Worm (Caenorhabditis elegans) whole organism, L4 larva: ENCODE results near the gene arrd-24.

Experiments
- D1046.2 ChIP-seq: fragments of 200-800 bp; sonication (Bioruptor generic); IDR thresholded peaks from 2 replicates; pipeline ENCODE4 v1.3.6; 2022; ENCODE audit warnings: missing genetic modification characterization, missing compliant biosample characterization
- F44E2.7 ChIP-seq: fragments of 200-800 bp; sonication (Bioruptor generic); IDR thresholded peaks from 2 replicates; pipeline ENCODE4 v2.1.2; 2022; ENCODE audit warnings: missing genetic modification characterization, missing compliant biosample characterization
- F49E8.2 ChIP-seq: sonication (generic microtip); optimal IDR thresholded peaks from 2 replicates; lab custom pipeline; 2016; ENCODE audit warnings: missing compliant biosample characterization, mild to moderate bottlenecking, missing genetic modification characterization, borderline replicate concordance
- R02D3.7 ChIP-seq: fragments of 150-350 bp; sonication (generic microtip); optimal IDR thresholded peaks from 3 replicates; lab custom pipeline; 2014; ENCODE audit warnings: missing biosample characterization, missing genetic modification characterization
- Y75B8A.6 ChIP-seq: fragments of 200-800 bp; sonication (Bioruptor generic); IDR thresholded peaks from 2 replicates; pipeline ENCODE4 v1.3.6; 2022; ENCODE audit warnings: missing genetic modification reagents, missing genetic modification characterization, missing compliant biosample characterization
- aly-2 ChIP-seq: sonication (generic microtip); optimal IDR thresholded peaks from 2 replicates; lab custom pipeline; 2018; ENCODE audit warnings: missing biosample characterization, missing genetic modification characterization
- ceh-20 ChIP-seq: fragments of 200-800 bp; sonication (Bioruptor generic); IDR thresholded peaks from 2 replicates; pipeline ENCODE4 v1.3.6; 2022; ENCODE audit warnings: missing genetic modification reagents, missing genetic modification characterization, missing compliant biosample characterization
- ceh-28 ChIP-seq: fragments of 150-350 bp; optimal IDR thresholded peaks from 2 replicates; lab custom pipeline; 2014; ENCODE audit warnings: missing biosample characterization, missing genetic modification reagents, missing genetic modification characterization
- ceh-62 ChIP-seq: sonication (generic microtip); optimal IDR thresholded peaks from 2 replicates; lab custom pipeline; 2017; ENCODE audit warnings: missing biosample characterization, missing genetic modification characterization
- ces-1 ChIP-seq: fragments of 150-350 bp; sonication (generic microtip); optimal IDR thresholded peaks from 4 replicates; lab custom pipeline; 2014; ENCODE audit warnings: missing biosample characterization, missing genetic modification reagents, missing genetic modification characterization
- daf-16 ChIP-seq, 3 experiments: sonication (generic microtip); optimal IDR thresholded peaks; 2 replicates each; lab custom pipeline; 2016 to 2017; ENCODE audit warnings: missing genetic modification characterization in 3 of 3, missing genetic modification reagents in 3 of 3, mild to moderate bottlenecking in 2 of 3, missing compliant biosample characterization in 2 of 3, missing biosample characterization in 1 of 3, moderate library complexity in 1 of 3
- daf-19 ChIP-seq: fragments of 200-800 bp; sonication (Bioruptor generic); conservative IDR thresholded peaks from 2 replicates; pipeline ENCODE4 v1.3.6; 2022; ENCODE audit warnings: missing genetic modification characterization, missing compliant biosample characterization
- dve-1 ChIP-seq: sonication (generic microtip); optimal IDR thresholded peaks from 2 replicates; lab custom pipeline; 2017; ENCODE audit warnings: antibody characterized with exemption, mild to moderate bottlenecking, missing genetic modification characterization, missing compliant biosample characterization; ENCODE audit not compliant: insufficient read depth
- egl-43 ChIP-seq: fragments of 200-800 bp; sonication (Bioruptor generic); IDR thresholded peaks from 2 replicates; pipeline ENCODE4 v1.3.6; 2022; ENCODE audit warnings: missing genetic modification reagents, missing genetic modification characterization, missing compliant biosample characterization
- hlh-30 ChIP-seq: sonication (generic microtip); optimal IDR thresholded peaks from 2 replicates; lab custom pipeline; 2017; ENCODE audit warnings: antibody characterized with exemption, mild to moderate bottlenecking, missing genetic modification characterization, missing compliant biosample characterization; ENCODE audit not compliant: insufficient read depth
- hmg-1.1 ChIP-seq: fragments of 200-800 bp; sonication (Bioruptor generic); IDR thresholded peaks from 2 replicates; pipeline ENCODE4 v1.3.6; 2022; ENCODE audit warnings: missing genetic modification reagents, missing genetic modification characterization, missing compliant biosample characterization
- lim-7 ChIP-seq: fragments of 200-800 bp; sonication (Bioruptor generic); IDR thresholded peaks from 2 replicates; pipeline ENCODE4 v1.3.6; 2022; ENCODE audit warnings: missing genetic modification characterization, missing compliant biosample characterization
- lin-1 ChIP-seq: fragments of 200-800 bp; sonication (Bioruptor generic); IDR thresholded peaks from 2 replicates; pipeline ENCODE4 v1.3.6; 2022; ENCODE audit warnings: missing genetic modification reagents, missing genetic modification characterization, missing compliant biosample characterization
- lin-13 ChIP-seq: fragments of 150-350 bp; optimal IDR thresholded peaks from 2 replicates; lab custom pipeline; 2014; ENCODE audit warnings: missing biosample characterization, missing genetic modification reagents, missing genetic modification characterization
- lin-39 ChIP-seq: fragments of 150-350 bp; optimal IDR thresholded peaks from 2 replicates; lab custom pipeline; 2014; ENCODE audit warnings: missing biosample characterization, missing genetic modification reagents, missing genetic modification characterization
- lsy-2 ChIP-seq, 2 experiments: fragments of 150-350 bp in 1 of 2; sonication (generic microtip) in 1 of 2; optimal IDR thresholded peaks; 2 replicates each; lab custom pipeline; 2014 to 2017; ENCODE audit warnings: missing biosample characterization in 2 of 2, missing genetic modification characterization in 2 of 2
- madf-5 ChIP-seq, 2 experiments: fragments of 200-800 bp; sonication (Bioruptor generic); IDR thresholded peaks; 2 replicates each; pipeline ENCODE4 v1.3.6; 2022; ENCODE audit warnings: missing compliant biosample characterization in 2 of 2, missing genetic modification characterization in 2 of 2
- mes-2 ChIP-seq: sonication (generic microtip); optimal IDR thresholded peaks from 2 replicates; lab custom pipeline; 2016; ENCODE audit warnings: missing genotype, mild to moderate bottlenecking, missing genetic modification characterization, missing compliant biosample characterization; ENCODE audit not compliant: poor library complexity, severe bottlenecking
- mxl-2 ChIP-seq: fragments of 200-800 bp; sonication (Bioruptor generic); conservative IDR thresholded peaks from 2 replicates; pipeline ENCODE4 v1.3.6; 2022; ENCODE audit warnings: missing genetic modification reagents, missing genetic modification characterization, missing compliant biosample characterization
- pha-4 ChIP-seq, 2 experiments: fragments of 150-350 bp in 1 of 2; fragments of 200-800 bp in 1 of 2; sonication (Bioruptor generic) in 1 of 2; IDR thresholded peaks in 1 of 2; optimal IDR thresholded peaks in 1 of 2; 2 replicates each; pipeline versions ENCODE4 v1.3.6 to Lab custom; 2014 to 2022; ENCODE audit warnings: missing genetic modification characterization in 2 of 2, missing genetic modification reagents in 2 of 2, missing biosample characterization in 1 of 2, missing compliant biosample characterization in 1 of 2
- php-3 ChIP-seq: fragments of 200-800 bp; sonication (Bioruptor generic); IDR thresholded peaks from 2 replicates; pipeline ENCODE4 v1.3.6; 2022; ENCODE audit warnings: missing genetic modification reagents, missing genetic modification characterization, missing compliant biosample characterization
- pqm-1 ChIP-seq: sonication (generic microtip); optimal IDR thresholded peaks from 2 replicates; lab custom pipeline; 2017; ENCODE audit warnings: missing biosample characterization, missing genetic modification characterization
- rbr-2 ChIP-seq: sonication (generic microtip); optimal IDR thresholded peaks from 2 replicates; lab custom pipeline; 2016; ENCODE audit warnings: missing genotype, missing genetic modification characterization, missing compliant biosample characterization
- skn-1 ChIP-seq: fragments of 150-350 bp; optimal IDR thresholded peaks from 2 replicates; lab custom pipeline; 2014; ENCODE audit warnings: missing biosample characterization, missing genetic modification characterization
- snpc-1.2 ChIP-seq: fragments of 200-800 bp; sonication (Bioruptor generic); IDR thresholded peaks from 2 replicates; pipeline ENCODE4 v1.3.6; 2022; ENCODE audit warnings: missing genetic modification reagents, missing genetic modification characterization, missing compliant biosample characterization
- spr-1 ChIP-seq: sonication (generic microtip); optimal IDR thresholded peaks from 2 replicates; lab custom pipeline; 2016; ENCODE audit warnings: mild to moderate bottlenecking, missing genetic modification characterization, missing compliant biosample characterization
- tag-97 ChIP-seq: fragments of 200-800 bp; sonication (Bioruptor generic); IDR thresholded peaks from 2 replicates; pipeline ENCODE4 v1.3.6; 2022; ENCODE audit warnings: missing genetic modification characterization, missing compliant biosample characterization
- tra-1 ChIP-seq: fragments of 200-800 bp; sonication (Bioruptor generic); IDR thresholded peaks from 2 replicates; pipeline ENCODE4 v1.3.6; 2022; ENCODE audit warnings: missing genetic modification reagents, missing genetic modification characterization, missing compliant biosample characterization
- unc-62 ChIP-seq, 3 experiments: fragments of 150-350 bp in 1 of 3; sonication (generic microtip); optimal IDR thresholded peaks in 2 of 3; peaks in 1 of 3; 1 replicate in 1 of 3; 2 replicates in 2 of 3; lab custom pipeline; 2014 to 2017; ENCODE audit warnings: missing biosample characterization in 3 of 3, missing genetic modification characterization in 3 of 3, missing genetic modification reagents in 3 of 3, missing genotype in 1 of 3
- vab-7 ChIP-seq: fragments of 200-800 bp; sonication (Bioruptor generic); IDR thresholded peaks from 2 replicates; pipeline ENCODE4 v1.3.6; 2022; ENCODE audit warnings: missing genetic modification reagents, missing genetic modification characterization, missing compliant biosample characterization
- zfp-3 ChIP-seq: fragments of 200-800 bp; sonication (Bioruptor generic); conservative IDR thresholded peaks from 2 replicates; pipeline ENCODE4 v1.3.6; 2022; ENCODE audit warnings: missing genetic modification reagents, missing genetic modification characterization, missing compliant biosample characterization
- ztf-11 ChIP-seq: fragments of 150-350 bp; optimal IDR thresholded peaks from 2 replicates; lab custom pipeline; 2014; ENCODE audit warnings: missing biosample characterization, missing genetic modification characterization
- ztf-7 ChIP-seq: fragments of 150-350 bp; optimal IDR thresholded peaks from 2 replicates; lab custom pipeline; 2014; ENCODE audit warnings: missing biosample characterization, missing genetic modification characterization

Gene arrd-24

ce11 chrX:13950620-13951152, 29.6 kb downstream of the arrd-24 start (continued):
- peak; percentile 51 for TF ChIP-seq ceh-28 (tag; lab: Kevin White, UChicago)
- TF ChIP-seq dve-1, result peak; percentile 64
- TF ChIP-seq zfp-3 (GFP tag; lab: Robert Waterston, UW), result no peak
- TF ChIP-seq aly-2 (tag; lab: Kevin White, UChicago), result no peak
- TF ChIP-seq, all 104 proteins: peak for 27

ce11 chrX:13948810-13949209, 31.5 kb downstream of the arrd-24 start, which contains the start of gene alg-1:
TSS of gene alg-1 (plus strand) at chrX:13949110.
- TF ChIP-seq skn-1 (tag; lab: Kevin White, UChicago) (no peak), lin-39 (tag; lab: Kevin White, UChicago) (no peak), F44E2.7 (GFP tag; lab: Robert Waterston, UW) (no peak), madf-5 (GFP tag; IDR thresholded peaks at IDR 0.05; lab: Robert Waterston, UW) (no peak), rbr-2 (tag; lab: Kevin White, UChicago) (no peak), lsy-2 (tag; optimal IDR thresholded peaks at IDR 0.05; lab: Kevin White, UChicago) (no peak), aly-2 (tag; lab: Kevin White, UChicago) (no peak), lin-13 (GFP tag; lab: Kevin White, UChicago) (no peak), snpc-1.2 (GFP tag; lab: Robert Waterston, UW) (no peak), zfp-3 (GFP tag; lab: Robert Waterston, UW) (no peak), ceh-28 (tag; lab: Kevin White, UChicago) (no peak), ztf-11 (tag; lab: Kevin White, UChicago) (no peak)
- TF ChIP-seq, all 104 proteins: peak for 0

- no peak for TF ChIP-seq ces-1 (GFP tag; lab: Kevin White, UChicago)
- TF ChIP-seq hmg-1.1 (GFP tag; lab: Robert Waterston, UW), result peak; percentile 47; the same call in 1 of the 2 replicates
- TF ChIP-seq egl-43 (GFP tag; lab: Robert Waterston, UW), result peak; percentile 65
- TF ChIP-seq pha-4 (GFP tag; IDR thresholded peaks at IDR 0.05; lab: Robert Waterston, UW), result no peak
- no peak for TF ChIP-seq pha-4 (tag; optimal IDR thresholded peaks at IDR 0.05; lab: Kevin White, UChicago)
- no peak for TF ChIP-seq ceh-20 (GFP tag; lab: Robert Waterston, UW)
- TF ChIP-seq unc-62 (GFP tag; optimal IDR thresholded peaks at IDR 0.05 in 1 of 2; lab: Kevin White, UChicago), result peak in 1 of 2 experiments; percentile 72
- TF ChIP-seq unc-62 (tag; optimal IDR thresholded peaks at IDR 0.05; lab: Kevin White, UChicago), result no peak
- 0 out of 2 replicates have a peak, but pooled peaks have one; percentile 34 for TF ChIP-seq php-3 (GFP tag; lab: Robert Waterston, UW)
- peak; percentile 14 for TF ChIP-seq mes-2 (tag; lab: Kevin White, UChicago)
These were observed 32.1 kb downstream of the arrd-24 start for ce11 chrX:13948167-13948566.

ce11 chrX:13946693-13947583, 33.4 kb downstream of the arrd-24 start:
- TF ChIP-seq pqm-1 (tag; lab: Kevin White, UChicago) (peak; percentile 57), ceh-28 (tag; lab: Kevin White, UChicago) (no peak), vab-7 (no peak), snpc-1.2 (GFP tag; lab: Robert Waterston, UW) (peak; percentile 75), tag-97 (no peak), madf-5 (GFP tag; IDR thresholded peaks at IDR 0.05; lab: Robert Waterston, UW) (no peak), unc-62 (GFP tag; optimal IDR thresholded peaks at IDR 0.05 in 1 of 2; lab: Kevin White, UChicago) (peak in 1 of 2 experiments; percentile 59), unc-62 (tag; optimal IDR thresholded peaks at IDR 0.05; lab: Kevin White, UChicago) (no peak), daf-16 (GFP tag; optimal IDR thresholded peaks at IDR 0.05; lab: Kevin White, UChicago) (peak in 1 of 2 experiments; percentile 9), daf-16 (tag; optimal IDR thresholded peaks at IDR 0.05; lab: Kevin White, UChicago) (peak; percentile 61), ceh-62 (no peak), ztf-7 (no peak), R02D3.7 (tag; lab: Kevin White, UChicago) (no peak), Y75B8A.6 (GFP tag; lab: Robert Waterston, UW) (no peak), mes-2 (tag; lab: Kevin White, UChicago) (no peak), lim-7 (0 out of 2 replicates have a peak, but pooled peaks have one; percentile 55), daf-19 (GFP tag; lab: Robert Waterston, UW) (no peak), hlh-30 (tag; lab: Kevin White, UChicago) (no peak), rbr-2 (tag; lab: Kevin White, UChicago) (no peak), mxl-2 (no peak), spr-1 (tag; lab: Kevin White, UChicago) (no peak), tra-1 (GFP tag; lab: Robert Waterston, UW) (0 out of 2 replicates have a peak, but pooled peaks have one; percentile 16), lin-1 (GFP tag; lab: Robert Waterston, UW) (no peak), F49E8.2 (tag; lab: Kevin White, UChicago) (no peak), D1046.2 (GFP tag; lab: Robert Waterston, UW) (no peak), lin-39 (tag; lab: Kevin White, UChicago) (no peak)
